Worm (Caenorhabditis elegans): ENCODE results near the gene Y39A3A.3.
A peak's percentile ranks its signal among the peaks of the same experiment; 100 is the strongest.

The Y39A3A.3 gene

ce11 chrIII:2105935-2106334 lies 37.8 kb upstream of the Y39A3A.3 start:
- TF ChIP-seq B0310.2 (tag; optimal IDR thresholded peaks at IDR 0.05) (no peak), sea-1 (GFP tag; conservative IDR thresholded peaks at IDR 0.05) (no peak), hnd-1 (tag; optimal IDR thresholded peaks at IDR 0.05) (no peak), ceh-13 (GFP tag; optimal IDR thresholded peaks at IDR 0.05) (no peak), pes-1 (GFP tag; IDR thresholded peaks at IDR 0.05) (no peak), ceh-36 (tag; optimal IDR thresholded peaks at IDR 0.05) (no peak), F13C5.2 (tag; optimal IDR thresholded peaks at IDR 0.05) (no peak), ama-1 (optimal IDR thresholded peaks at IDR 0.05) (no peak), aly-1 (tag; optimal IDR thresholded peaks at IDR 0.05) (no peak), hmbx-1 (tag; optimal IDR thresholded peaks at IDR 0.05) (no peak), tbx-37 (GFP tag; conservative IDR thresholded peaks at IDR 0.05) (no peak), tra-4 (tag; optimal IDR thresholded peaks at IDR 0.05) (no peak), tbx-11 (GFP tag; IDR thresholded peaks at IDR 0.05) (no peak), flt-1 (GFP tag; IDR thresholded peaks at IDR 0.05) (no peak)

- no peak for TF ChIP-seq tbx-11 (GFP tag; IDR thresholded peaks at IDR 0.05)
- no peak for TF ChIP-seq B0310.2 (tag; optimal IDR thresholded peaks at IDR 0.05)
- no peak for TF ChIP-seq F13C5.2 (tag; optimal IDR thresholded peaks at IDR 0.05)
- TF ChIP-seq pes-1 (GFP tag; IDR thresholded peaks at IDR 0.05) = no peak
- no peak for TF ChIP-seq ceh-36 (tag; optimal IDR thresholded peaks at IDR 0.05)
- TF ChIP-seq tra-4 (tag; optimal IDR thresholded peaks at IDR 0.05) = no peak
- no peak for TF ChIP-seq hmg-4 (GFP tag; optimal IDR thresholded peaks at IDR 0.05)
- no peak for TF ChIP-seq tbx-37 (GFP tag; conservative IDR thresholded peaks at IDR 0.05)
- no peak for TF ChIP-seq hnd-1 (tag; optimal IDR thresholded peaks at IDR 0.05)
- no peak for TF ChIP-seq ets-7 (tag; optimal IDR thresholded peaks at IDR 0.05)
Observed at ce11 chrIII:2101895-2102345, 33.8 kb upstream of the Y39A3A.3 start, which contains the start of gene ppk-2. Gene ppk-2, plus strand, starts transcription at chrIII:2102295.

- TF ChIP-seq B0310.2 (tag; optimal IDR thresholded peaks at IDR 0.05) (no peak), ceh-36 (tag; optimal IDR thresholded peaks at IDR 0.05) (no peak), pes-1 (GFP tag; IDR thresholded peaks at IDR 0.05) (no peak), ets-7 (tag; optimal IDR thresholded peaks at IDR 0.05) (no peak), tbx-11 (GFP tag; IDR thresholded peaks at IDR 0.05) (no peak), hnd-1 (tag; optimal IDR thresholded peaks at IDR 0.05) (no peak), F13C5.2 (tag; optimal IDR thresholded peaks at IDR 0.05) (no peak), hmbx-1 (tag; optimal IDR thresholded peaks at IDR 0.05) (no peak), aly-1 (tag; optimal IDR thresholded peaks at IDR 0.05) (no peak), ama-1 (optimal IDR thresholded peaks at IDR 0.05) (no peak), tra-4 (tag; optimal IDR thresholded peaks at IDR 0.05) (no peak), flt-1 (GFP tag; IDR thresholded peaks at IDR 0.05) (no peak), hmg-4 (GFP tag; optimal IDR thresholded peaks at IDR 0.05) (no peak), scrt-1 (GFP tag; IDR thresholded peaks at IDR 0.05) (no peak), tbx-37 (GFP tag; conservative IDR thresholded peaks at IDR 0.05) (no peak), ceh-13 (GFP tag; optimal IDR thresholded peaks at IDR 0.05) (no peak), sea-1 (GFP tag; conservative IDR thresholded peaks at IDR 0.05) (no peak)
Observed at ce11 chrIII:2101310-2101709, 33.2 kb upstream of the Y39A3A.3 start.

DNA sequence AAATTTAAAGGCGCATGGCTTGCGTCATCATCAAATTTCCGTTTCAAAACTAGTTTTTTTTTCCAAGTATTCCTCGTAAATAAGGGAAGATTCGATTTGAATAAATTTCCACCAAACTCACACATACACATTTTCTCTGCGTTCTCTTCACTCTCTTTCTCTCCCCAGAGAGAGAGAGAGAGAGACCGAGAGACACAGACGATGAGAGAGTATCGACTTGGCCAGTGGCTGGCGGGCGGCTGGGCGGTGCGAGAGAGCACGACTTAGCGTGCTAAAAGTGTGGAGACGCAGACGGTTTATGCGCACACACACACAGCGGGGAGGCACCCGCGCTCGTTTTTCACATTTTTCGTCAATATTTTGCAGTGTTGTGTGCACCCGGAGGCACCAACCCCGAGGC lies 32.7 kb upstream of the Y39A3A.3 start:
- no peak for TF ChIP-seq scrt-1 (GFP tag; IDR thresholded peaks at IDR 0.05)
- TF ChIP-seq F13C5.2 (tag; optimal IDR thresholded peaks at IDR 0.05) = peak; percentile 56
- TF ChIP-seq hmbx-1 (tag; optimal IDR thresholded peaks at IDR 0.05) = no peak
- TF ChIP-seq hmg-4 (GFP tag; optimal IDR thresholded peaks at IDR 0.05) = peak; percentile 31
- TF ChIP-seq tra-4 (tag; optimal IDR thresholded peaks at IDR 0.05) = no peak
- TF ChIP-seq ceh-36 (tag; optimal IDR thresholded peaks at IDR 0.05) = peak; percentile 4

DNA sequence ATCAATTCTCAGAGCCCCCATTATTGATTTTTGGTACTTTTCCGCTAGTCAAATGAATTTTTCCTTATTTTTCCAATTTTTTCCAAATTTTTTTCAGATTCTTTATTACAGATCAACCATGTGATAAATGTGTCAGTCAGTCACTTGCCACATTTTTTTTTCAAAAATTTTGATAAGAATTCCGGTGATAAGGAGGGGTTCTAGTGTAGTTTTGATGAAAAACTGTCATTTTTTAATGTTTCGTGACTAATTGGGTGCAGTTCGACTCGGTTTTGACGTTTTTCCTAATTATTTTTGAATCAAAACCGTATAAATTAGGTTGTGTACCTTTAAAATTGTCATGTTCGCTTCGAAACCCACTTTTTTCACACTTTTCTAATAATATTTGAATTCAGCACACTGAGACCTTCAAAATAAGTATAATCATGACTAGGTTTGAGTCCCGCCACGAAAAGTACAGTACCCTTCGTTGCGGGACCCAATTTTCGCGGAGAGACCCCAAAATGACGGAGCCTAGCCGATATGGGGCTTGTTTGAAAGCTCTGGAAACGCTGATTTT lies 31.7 kb upstream of the Y39A3A.3 start:
- TF ChIP-seq tra-4 (tag; optimal IDR thresholded peaks at IDR 0.05) = no peak
- TF ChIP-seq hnd-1 (tag; optimal IDR thresholded peaks at IDR 0.05) = no peak
- TF ChIP-seq ama-1 (optimal IDR thresholded peaks at IDR 0.05) = no peak
- TF ChIP-seq aly-1 (tag; optimal IDR thresholded peaks at IDR 0.05) = no peak

DNA sequence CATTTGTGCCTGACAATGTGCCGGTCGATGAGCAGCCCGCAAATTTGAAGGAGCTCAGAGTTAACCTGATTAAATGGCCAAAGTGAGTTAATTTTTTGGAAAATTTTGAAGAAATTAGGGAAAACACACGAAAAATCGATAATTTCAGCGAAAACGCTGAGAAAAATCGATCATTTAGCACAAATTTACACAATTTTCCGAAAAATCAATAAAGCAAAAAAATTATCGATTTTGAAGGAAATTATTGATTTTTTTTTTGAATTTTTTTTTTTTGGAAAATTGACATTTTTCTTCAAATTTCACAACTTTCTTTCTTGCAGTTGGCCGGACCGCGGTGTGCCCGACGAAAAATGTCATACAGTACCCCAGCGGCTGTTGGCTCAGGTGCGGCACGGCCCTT lies 30.0 kb upstream of the Y39A3A.3 start:
- TF ChIP-seq pes-1 (GFP tag; IDR thresholded peaks at IDR 0.05) (no peak), tra-4 (tag; optimal IDR thresholded peaks at IDR 0.05) (no peak), hmbx-1 (tag; optimal IDR thresholded peaks at IDR 0.05) (no peak), scrt-1 (GFP tag; IDR thresholded peaks at IDR 0.05) (no peak), B0310.2 (tag; optimal IDR thresholded peaks at IDR 0.05) (no peak), hnd-1 (tag; optimal IDR thresholded peaks at IDR 0.05) (no peak), tbx-37 (GFP tag; conservative IDR thresholded peaks at IDR 0.05) (no peak), ceh-13 (GFP tag; optimal IDR thresholded peaks at IDR 0.05) (no peak), F13C5.2 (tag; optimal IDR thresholded peaks at IDR 0.05) (no peak), flt-1 (GFP tag; IDR thresholded peaks at IDR 0.05) (no peak)

- TF ChIP-seq ceh-36 (tag; optimal IDR thresholded peaks at IDR 0.05) (no peak), flt-1 (GFP tag; IDR thresholded peaks at IDR 0.05) (no peak), tbx-37 (GFP tag; conservative IDR thresholded peaks at IDR 0.05) (no peak), pes-1 (GFP tag; IDR thresholded peaks at IDR 0.05) (no peak), sea-1 (GFP tag; conservative IDR thresholded peaks at IDR 0.05) (no peak), tbx-11 (GFP tag; IDR thresholded peaks at IDR 0.05) (no peak), ceh-13 (GFP tag; optimal IDR thresholded peaks at IDR 0.05) (no peak), ets-7 (tag; optimal IDR thresholded peaks at IDR 0.05) (no peak), hmbx-1 (tag; optimal IDR thresholded peaks at IDR 0.05) (no peak), F13C5.2 (tag; optimal IDR thresholded peaks at IDR 0.05) (no peak), aly-1 (tag; optimal IDR thresholded peaks at IDR 0.05) (no peak)
Observed at ce11 chrIII:2092409-2092808, 24.3 kb upstream of the Y39A3A.3 start, which contains the start of gene Y48G9A.9. Gene Y48G9A.9, plus strand, starts transcription at chrIII:2092709.

DNA sequence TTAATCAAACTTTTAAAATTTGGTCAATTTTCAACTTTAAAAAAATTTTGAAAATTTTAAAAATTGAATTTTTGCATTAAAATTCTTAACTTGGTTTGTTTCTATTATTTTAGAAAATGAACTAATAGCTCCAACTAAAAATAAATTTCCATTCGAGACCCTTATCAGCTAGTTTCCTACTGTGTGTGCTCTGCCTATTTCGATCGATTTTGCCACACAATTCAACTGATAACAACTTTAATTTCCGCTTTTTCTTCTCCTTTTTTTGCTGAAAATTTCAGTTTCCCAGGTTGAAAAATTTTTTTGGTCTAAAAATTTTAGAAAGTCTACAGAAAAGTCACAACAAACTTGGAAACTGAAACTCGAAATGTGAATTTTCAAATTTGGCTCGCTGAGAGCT lies 23.2 kb upstream of the Y39A3A.3 start:
- TF ChIP-seq tbx-37 (GFP tag; conservative IDR thresholded peaks at IDR 0.05) (no peak), ceh-13 (GFP tag; optimal IDR thresholded peaks at IDR 0.05) (no peak), hmbx-1 (tag; optimal IDR thresholded peaks at IDR 0.05) (no peak), ama-1 (optimal IDR thresholded peaks at IDR 0.05) (no peak), aly-1 (tag; optimal IDR thresholded peaks at IDR 0.05) (no peak), flt-1 (GFP tag; IDR thresholded peaks at IDR 0.05) (no peak), pes-1 (GFP tag; IDR thresholded peaks at IDR 0.05) (no peak), hmg-4 (GFP tag; optimal IDR thresholded peaks at IDR 0.05) (no peak), F13C5.2 (tag; optimal IDR thresholded peaks at IDR 0.05) (no peak), ceh-36 (tag; optimal IDR thresholded peaks at IDR 0.05) (no peak), scrt-1 (GFP tag; IDR thresholded peaks at IDR 0.05) (no peak), tbx-11 (GFP tag; IDR thresholded peaks at IDR 0.05) (no peak), ets-7 (tag; optimal IDR thresholded peaks at IDR 0.05) (no peak), sea-1 (GFP tag; conservative IDR thresholded peaks at IDR 0.05) (no peak), tra-4 (tag; optimal IDR thresholded peaks at IDR 0.05) (no peak)
